Worm (Caenorhabditis elegans) whole organism, L4 larva: ENCODE measurements around the gene T09A12.8.

Experiments used
- D1046.2 ChIP-seq: fragments of 200-800 bp; sonication (Bioruptor generic); IDR thresholded peaks from 2 replicates; pipeline ENCODE4 v1.3.6; 2022; ENCODE audit warnings: missing genetic modification characterization, missing compliant biosample characterization
- F37D6.2 ChIP-seq: sonication (generic microtip); optimal IDR thresholded peaks from 2 replicates; lab custom pipeline; 2016; ENCODE audit warnings: mild to moderate bottlenecking, missing genetic modification characterization, missing compliant biosample characterization
- F44E2.7 ChIP-seq: fragments of 200-800 bp; sonication (Bioruptor generic); IDR thresholded peaks from 2 replicates; pipeline ENCODE4 v2.1.2; 2022; ENCODE audit warnings: missing genetic modification characterization, missing compliant biosample characterization
- T20F7.1 ChIP-seq: fragments of 200-800 bp; sonication (Bioruptor generic); optimal IDR thresholded peaks from 2 replicates; lab custom pipeline; 2018; ENCODE audit warnings: mild to moderate bottlenecking, missing genetic modification characterization, missing compliant biosample characterization
- Y5F2A.4 ChIP-seq: fragments of 200-800 bp; sonication (Bioruptor generic); optimal IDR thresholded peaks from 2 replicates; lab custom pipeline; 2018; ENCODE audit warnings: mild to moderate bottlenecking, missing genetic modification characterization, missing compliant biosample characterization
- aha-1 ChIP-seq: fragments of 150-350 bp; peaks from one replicate; lab custom pipeline; 2014; ENCODE audit warnings: missing biosample characterization, missing genetic modification characterization
- ama-1 ChIP-seq: fragments of 150-350 bp; optimal IDR thresholded peaks from 2 replicates; lab custom pipeline; 2014; ENCODE audit warnings: inconsistent platforms, mixed read lengths
- arid-1 ChIP-seq: fragments of 200-800 bp; sonication (Bioruptor generic); conservative IDR thresholded peaks from 2 replicates; pipeline ENCODE4 v1.3.6; 2022; ENCODE audit warnings: missing genetic modification reagents, missing genetic modification characterization, missing compliant biosample characterization
- ceh-28 ChIP-seq: fragments of 150-350 bp; optimal IDR thresholded peaks from 2 replicates; lab custom pipeline; 2014; ENCODE audit warnings: missing biosample characterization, missing genetic modification reagents, missing genetic modification characterization
- ceh-62 ChIP-seq: sonication (generic microtip); optimal IDR thresholded peaks from 2 replicates; lab custom pipeline; 2017; ENCODE audit warnings: missing biosample characterization, missing genetic modification characterization
- ceh-82 ChIP-seq: sonication (generic microtip); optimal IDR thresholded peaks from 2 replicates; lab custom pipeline; 2017; ENCODE audit warnings: missing biosample characterization, missing genetic modification characterization
- cey-2 ChIP-seq: sonication (generic microtip); optimal IDR thresholded peaks from 3 replicates; lab custom pipeline; 2017; ENCODE audit warnings: missing genetic modification characterization, mild to moderate bottlenecking, missing compliant biosample characterization, antibody characterized with exemption, borderline replicate concordance; ENCODE audit not compliant: insufficient read depth
- dmd-6 ChIP-seq: fragments of 200-800 bp; sonication (Bioruptor generic); IDR thresholded peaks from 2 replicates; pipeline ENCODE4 v1.3.6; 2022; ENCODE audit warnings: missing genetic modification reagents, missing genetic modification characterization, missing compliant biosample characterization
- dmd-8 ChIP-seq: fragments of 200-800 bp; sonication (Bioruptor generic); IDR thresholded peaks from 2 replicates; pipeline ENCODE4 v1.3.6; 2022; ENCODE audit warnings: missing genetic modification characterization, missing compliant biosample characterization
- dpl-1 ChIP-seq: fragments of 150-350 bp; optimal IDR thresholded peaks from 2 replicates; lab custom pipeline; 2014; ENCODE audit warnings: missing biosample characterization, missing genetic modification reagents, missing genetic modification characterization
- duxl-1 ChIP-seq: sonication (generic microtip); optimal IDR thresholded peaks from 2 replicates; lab custom pipeline; 2016; ENCODE audit warnings: mild to moderate bottlenecking, missing genetic modification characterization, moderate library complexity, missing compliant biosample characterization; ENCODE audit not compliant: poor library complexity
- dve-1 ChIP-seq: sonication (generic microtip); optimal IDR thresholded peaks from 2 replicates; lab custom pipeline; 2017; ENCODE audit warnings: antibody characterized with exemption, mild to moderate bottlenecking, missing genetic modification characterization, missing compliant biosample characterization; ENCODE audit not compliant: insufficient read depth
- fkh-10 ChIP-seq: fragments of 150-350 bp; optimal IDR thresholded peaks from 2 replicates; lab custom pipeline; 2014; ENCODE audit warnings: missing biosample characterization, missing genetic modification reagents, missing genetic modification characterization
- gei-8 ChIP-seq: fragments of 200-800 bp; sonication (Bioruptor generic); optimal IDR thresholded peaks from 2 replicates; lab custom pipeline; 2018; ENCODE audit warnings: mild to moderate bottlenecking, missing genetic modification characterization, missing compliant biosample characterization
- hlh-30 ChIP-seq: sonication (generic microtip); optimal IDR thresholded peaks from 2 replicates; lab custom pipeline; 2017; ENCODE audit warnings: antibody characterized with exemption, mild to moderate bottlenecking, missing genetic modification characterization, missing compliant biosample characterization; ENCODE audit not compliant: insufficient read depth
- jun-1 ChIP-seq: fragments of 150-350 bp; optimal IDR thresholded peaks from 2 replicates; lab custom pipeline; 2014; ENCODE audit warnings: missing biosample characterization, missing genetic modification reagents, missing genetic modification characterization
- lin-15B ChIP-seq: fragments of 150-350 bp; sonication (generic microtip); optimal IDR thresholded peaks from 3 replicates; lab custom pipeline; 2014; ENCODE audit warnings: missing biosample characterization, missing genetic modification characterization
- lin-29 ChIP-seq: fragments of 200-800 bp; sonication (Bioruptor generic); IDR thresholded peaks from 2 replicates; pipeline ENCODE4 v1.3.6; 2022; ENCODE audit warnings: missing genetic modification reagents, missing genetic modification characterization, missing compliant biosample characterization
- lin-38 ChIP-seq: fragments of 200-800 bp; sonication (Bioruptor generic); IDR thresholded peaks from 2 replicates; pipeline ENCODE4 v1.3.6; 2022; ENCODE audit warnings: missing genetic modification reagents, missing genetic modification characterization, missing compliant biosample characterization
- lin-39 ChIP-seq: fragments of 150-350 bp; optimal IDR thresholded peaks from 2 replicates; lab custom pipeline; 2014; ENCODE audit warnings: missing biosample characterization, missing genetic modification reagents, missing genetic modification characterization
- lsy-2 ChIP-seq, 2 experiments: fragments of 150-350 bp in 1 of 2; sonication (generic microtip) in 1 of 2; optimal IDR thresholded peaks; 2 replicates each; lab custom pipeline; 2014 to 2017; ENCODE audit warnings: missing biosample characterization in 2 of 2, missing genetic modification characterization in 2 of 2
- madf-5 ChIP-seq, 2 experiments: fragments of 200-800 bp; sonication (Bioruptor generic); IDR thresholded peaks; 2 replicates each; pipeline ENCODE4 v1.3.6; 2022; ENCODE audit warnings: missing compliant biosample characterization in 2 of 2, missing genetic modification characterization in 2 of 2
- mdl-1 ChIP-seq, 2 experiments: fragments of 150-350 bp in 1 of 2; sonication (generic microtip) in 1 of 2; optimal IDR thresholded peaks; 2 replicates each; lab custom pipeline; 2014 to 2017; ENCODE audit warnings: missing biosample characterization in 2 of 2, missing genetic modification characterization in 2 of 2
- mdt-29 ChIP-seq: fragments of 200-800 bp; sonication (Bioruptor generic); IDR thresholded peaks from 2 replicates; pipeline ENCODE4 v1.3.6; 2022; ENCODE audit warnings: missing genetic modification reagents, missing genetic modification characterization, missing compliant biosample characterization
- mes-2 ChIP-seq: sonication (generic microtip); optimal IDR thresholded peaks from 2 replicates; lab custom pipeline; 2016; ENCODE audit warnings: missing genotype, mild to moderate bottlenecking, missing genetic modification characterization, missing compliant biosample characterization; ENCODE audit not compliant: poor library complexity, severe bottlenecking
- mxl-2 ChIP-seq: fragments of 200-800 bp; sonication (Bioruptor generic); conservative IDR thresholded peaks from 2 replicates; pipeline ENCODE4 v1.3.6; 2022; ENCODE audit warnings: missing genetic modification reagents, missing genetic modification characterization, missing compliant biosample characterization
- nhr-10 ChIP-seq: fragments of 150-350 bp; optimal IDR thresholded peaks from 2 replicates; lab custom pipeline; 2014; ENCODE audit warnings: missing biosample characterization, missing genetic modification characterization
- nhr-102 ChIP-seq: sonication (generic microtip); optimal IDR thresholded peaks from 2 replicates; lab custom pipeline; 2016; ENCODE audit warnings: mild to moderate bottlenecking, missing genetic modification characterization, moderate library complexity, missing compliant biosample characterization
- nhr-11 ChIP-seq: fragments of 150-350 bp; optimal IDR thresholded peaks from 2 replicates; lab custom pipeline; 2014; ENCODE audit warnings: missing biosample characterization, missing genetic modification characterization
- nhr-41 ChIP-seq: fragments of 200-800 bp; sonication (Bioruptor generic); IDR thresholded peaks from 2 replicates; pipeline ENCODE4 v1.3.6; 2022; ENCODE audit warnings: missing genetic modification reagents, missing genetic modification characterization, missing compliant biosample characterization
- nhr-48 ChIP-seq: sonication (generic microtip); optimal IDR thresholded peaks from 2 replicates; lab custom pipeline; 2016; ENCODE audit warnings: mild to moderate bottlenecking, missing genetic modification characterization, missing compliant biosample characterization
- nhr-6 ChIP-seq: fragments of 150-350 bp; optimal IDR thresholded peaks from 2 replicates; lab custom pipeline; 2014; ENCODE audit warnings: missing biosample characterization, missing genetic modification characterization
- nhr-76 ChIP-seq: fragments of 150-350 bp; optimal IDR thresholded peaks from 2 replicates; lab custom pipeline; 2014; ENCODE audit warnings: missing biosample characterization, missing genetic modification characterization
- nhr-77 ChIP-seq: fragments of 150-350 bp; optimal IDR thresholded peaks from 2 replicates; lab custom pipeline; 2014; ENCODE audit warnings: missing biosample characterization, missing genetic modification characterization
- pqm-1 ChIP-seq: sonication (generic microtip); optimal IDR thresholded peaks from 2 replicates; lab custom pipeline; 2017; ENCODE audit warnings: missing biosample characterization, missing genetic modification characterization
- rbr-2 ChIP-seq: sonication (generic microtip); optimal IDR thresholded peaks from 2 replicates; lab custom pipeline; 2016; ENCODE audit warnings: missing genotype, missing genetic modification characterization, missing compliant biosample characterization
- saeg-2 ChIP-seq: fragments of 200-800 bp; sonication (Bioruptor generic); IDR thresholded peaks from 2 replicates; pipeline ENCODE4 v1.3.6; 2022; ENCODE audit warnings: missing genetic modification reagents, missing genetic modification characterization, missing compliant biosample characterization
- set-16 ChIP-seq: fragments of 200-800 bp; sonication (Bioruptor generic); IDR thresholded peaks from 2 replicates; pipeline ENCODE4 v1.3.6; 2022; ENCODE audit warnings: missing genetic modification reagents, missing genetic modification characterization, missing compliant biosample characterization
- skn-1 ChIP-seq: fragments of 150-350 bp; optimal IDR thresholded peaks from 2 replicates; lab custom pipeline; 2014; ENCODE audit warnings: missing biosample characterization, missing genetic modification characterization
- snpc-1.2 ChIP-seq: fragments of 200-800 bp; sonication (Bioruptor generic); IDR thresholded peaks from 2 replicates; pipeline ENCODE4 v1.3.6; 2022; ENCODE audit warnings: missing genetic modification reagents, missing genetic modification characterization, missing compliant biosample characterization
- spr-3 ChIP-seq: fragments of 200-800 bp; sonication (Bioruptor generic); optimal IDR thresholded peaks from 2 replicates; lab custom pipeline; 2018; ENCODE audit warnings: mild to moderate bottlenecking, missing genetic modification characterization, missing compliant biosample characterization
- tra-1 ChIP-seq: fragments of 200-800 bp; sonication (Bioruptor generic); IDR thresholded peaks from 2 replicates; pipeline ENCODE4 v1.3.6; 2022; ENCODE audit warnings: missing genetic modification reagents, missing genetic modification characterization, missing compliant biosample characterization
- unc-62 ChIP-seq, 3 experiments: fragments of 150-350 bp in 1 of 3; sonication (generic microtip); optimal IDR thresholded peaks in 2 of 3; peaks in 1 of 3; 1 replicate in 1 of 3; 2 replicates in 2 of 3; lab custom pipeline; 2014 to 2017; ENCODE audit warnings: missing biosample characterization in 3 of 3, missing genetic modification characterization in 3 of 3, missing genetic modification reagents in 3 of 3, missing genotype in 1 of 3
- vab-7 ChIP-seq: fragments of 200-800 bp; sonication (Bioruptor generic); IDR thresholded peaks from 2 replicates; pipeline ENCODE4 v1.3.6; 2022; ENCODE audit warnings: missing genetic modification reagents, missing genetic modification characterization, missing compliant biosample characterization
- zfp-2 ChIP-seq: sonication (generic microtip); optimal IDR thresholded peaks from 2 replicates; lab custom pipeline; 2016; ENCODE audit warnings: mild to moderate bottlenecking, missing genetic modification characterization, missing compliant biosample characterization

Gene T09A12.8

ce11 chrIV:8235114-8235686, 8.3 kb downstream of the T09A12.8 start:
- TF ChIP-seq lin-38 (GFP tag; lab: Robert Waterston, UW) (no peak), rbr-2 (tag; lab: Kevin White, UChicago) (no peak), Y5F2A.4 (no peak), tra-1 (GFP tag; lab: Robert Waterston, UW) (no peak), lin-15B (no peak), ceh-82 (no peak), spr-3 (no peak), madf-5 (GFP tag; IDR thresholded peaks at IDR 0.05; lab: Robert Waterston, UW) (no peak), unc-62 (GFP tag; optimal IDR thresholded peaks at IDR 0.05 in 1 of 2; lab: Kevin White, UChicago) (peak in 1 of 2 experiments; percentile 94), unc-62 (tag; optimal IDR thresholded peaks at IDR 0.05; lab: Kevin White, UChicago) (no peak), hlh-30 (tag; lab: Kevin White, UChicago) (peak; percentile 14), ceh-62 (tag; lab: Kevin White, UChicago) (no peak), dmd-8 (no peak), skn-1 (tag; lab: Kevin White, UChicago) (no peak), F37D6.2 (no peak), lsy-2 (tag; optimal IDR thresholded peaks at IDR 0.05; lab: Kevin White, UChicago) (no peak)

- TF ChIP-seq zfp-2 (tag; lab: Kevin White, UChicago) (no peak), ceh-28 (tag; lab: Kevin White, UChicago) (no peak), nhr-10 (peak; percentile 19), dmd-6 (GFP tag; lab: Robert Waterston, UW) (peak; percentile 62), nhr-11 (tag; lab: Kevin White, UChicago) (no peak), dpl-1 (no peak), nhr-77 (tag; lab: Kevin White, UChicago) (peak; percentile 50), dve-1 (tag; lab: Kevin White, UChicago) (peak; percentile 25), F44E2.7 (GFP tag; lab: Robert Waterston, UW) (no peak), aha-1 (tag; lab: Kevin White, UChicago) (no peak), fkh-10 (GFP tag; lab: Kevin White, UChicago) (no peak), duxl-1 (tag; lab: Kevin White, UChicago) (no peak), pqm-1 (tag; lab: Kevin White, UChicago) (peak; percentile 60), ama-1 (lab: Kevin White, UChicago) (no peak), mes-2 (tag; lab: Kevin White, UChicago) (no peak), saeg-2 (no peak), arid-1 (GFP tag; lab: Robert Waterston, UW) (no peak), nhr-41 (GFP tag; lab: Robert Waterston, UW) (no peak), nhr-76 (tag; lab: Kevin White, UChicago) (no peak), set-16 (no peak), nhr-102 (tag; lab: Kevin White, UChicago) (no peak), nhr-6 (tag; lab: Kevin White, UChicago) (no peak), mdl-1 (tag; optimal IDR thresholded peaks at IDR 0.05; lab: Kevin White, UChicago) (peak in 1 of 2 experiments; percentile 83), gei-8 (no peak), nhr-48 (tag; lab: Kevin White, UChicago) (no peak), lin-29 (GFP tag; lab: Robert Waterston, UW) (no peak), lin-15B (no peak), T20F7.1 (no peak), mxl-2 (GFP tag; lab: Robert Waterston, UW) (no peak), D1046.2 (GFP tag; lab: Robert Waterston, UW) (no peak), rbr-2 (tag; lab: Kevin White, UChicago) (no peak), cey-2 (tag; lab: Kevin White, UChicago) (no peak), lin-38 (GFP tag; lab: Robert Waterston, UW) (no peak), snpc-1.2 (no peak), jun-1 (tag; lab: Kevin White, UChicago) (no peak), mdt-29 (GFP tag; lab: Robert Waterston, UW) (no peak), lin-39 (tag; lab: Kevin White, UChicago) (no peak), vab-7 (GFP tag; lab: Robert Waterston, UW) (no peak)
Measured at ce11 chrIV:8234088-8234496, 9.4 kb downstream of the T09A12.8 start.
